Fruit fly (Drosophila melanogaster): Measurements from ENCODE around the gene CG33700.

The CG33700 gene

DNA sequence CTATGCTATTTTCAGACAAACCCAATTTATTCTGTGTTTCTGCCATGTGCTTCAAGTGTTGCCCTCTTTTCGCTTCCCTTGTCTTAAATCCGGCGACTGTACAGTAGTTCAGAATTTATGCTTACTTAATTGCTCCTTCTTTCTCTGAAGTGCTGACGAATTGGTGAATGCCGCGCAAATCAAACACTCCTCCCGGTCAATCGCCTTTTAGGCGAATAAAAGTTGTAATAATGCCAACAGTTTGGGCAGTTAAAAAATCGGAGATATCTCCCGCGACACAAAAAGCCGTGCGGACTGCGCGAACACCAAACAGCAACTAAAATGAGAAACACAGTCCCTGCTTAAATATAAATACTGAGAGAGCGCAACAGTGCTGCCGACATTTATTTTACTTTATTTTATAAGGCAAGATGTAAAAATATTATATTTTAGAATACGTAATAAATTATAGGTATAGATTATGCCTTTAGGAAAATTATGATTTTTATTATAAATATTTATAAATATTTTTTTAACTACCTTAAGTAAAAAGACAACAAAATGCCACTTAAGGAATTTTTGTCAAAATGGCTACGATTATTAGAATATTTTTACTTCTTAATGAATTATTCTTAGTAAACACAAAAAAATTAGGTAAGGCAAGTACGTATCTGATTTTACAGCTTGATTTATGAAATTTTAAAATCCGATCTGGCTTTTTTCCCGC lies 20.2 kb downstream of the CG33700 start, which contains the start of gene path (continued):
- TF ChIP-seq pan (optimal IDR thresholded peaks at IDR 0.05), result no peak
- peak in 1 of 2 experiments; percentile 10 for TF ChIP-seq pan (GFP tag; optimal IDR thresholded peaks at IDR 0.05 in 1 of 2, IDR thresholded peaks at IDR 0.05 in 1 of 2)
- peak; percentile 15 for TF ChIP-seq ind (GFP tag; optimal IDR thresholded peaks at IDR 0.05)
- no peak for TF ChIP-seq CG14860 (GFP tag; IDR thresholded peaks at IDR 0.05; ENCODE audit: partially characterized antibody)
- TF ChIP-seq lola (GFP tag; optimal IDR thresholded peaks at IDR 0.05), result peak in 1 of 3 experiments; percentile 39
- no peak for TF ChIP-seq yki (optimal IDR thresholded peaks at IDR 0.05)
- TF ChIP-seq CTCF (GFP tag; optimal IDR thresholded peaks at IDR 0.05), result no peak
- TF ChIP-seq Xbp1 (GFP tag; optimal IDR thresholded peaks at IDR 0.05), result no peak
- TF ChIP-seq dpn (GFP tag; optimal IDR thresholded peaks at IDR 0.05), result no peak
- TF ChIP-seq Max (GFP tag; optimal IDR thresholded peaks at IDR 0.05), result peak; percentile 43
- TF ChIP-seq lmd (GFP tag; IDR thresholded peaks at IDR 0.05), result no peak
- peak in 1 of 2 experiments; percentile 55 for TF ChIP-seq Hr51 (GFP tag; optimal IDR thresholded peaks at IDR 0.05)
- TF ChIP-seq CG17802 (tag; optimal IDR thresholded peaks at IDR 0.05), result no peak
- TF ChIP-seq CG1024 (GFP tag; IDR thresholded peaks at IDR 0.05), result no peak
- no peak; the same call in 1 of the 2 replicates for TF ChIP-seq ap (GFP tag; IDR thresholded peaks at IDR 0.05)
- peak; percentile 26 for TF ChIP-seq PHDP (tag; optimal IDR thresholded peaks at IDR 0.05)
- peak; percentile 55 for TF ChIP-seq CG12391 (tag; optimal IDR thresholded peaks at IDR 0.05)

DNA sequence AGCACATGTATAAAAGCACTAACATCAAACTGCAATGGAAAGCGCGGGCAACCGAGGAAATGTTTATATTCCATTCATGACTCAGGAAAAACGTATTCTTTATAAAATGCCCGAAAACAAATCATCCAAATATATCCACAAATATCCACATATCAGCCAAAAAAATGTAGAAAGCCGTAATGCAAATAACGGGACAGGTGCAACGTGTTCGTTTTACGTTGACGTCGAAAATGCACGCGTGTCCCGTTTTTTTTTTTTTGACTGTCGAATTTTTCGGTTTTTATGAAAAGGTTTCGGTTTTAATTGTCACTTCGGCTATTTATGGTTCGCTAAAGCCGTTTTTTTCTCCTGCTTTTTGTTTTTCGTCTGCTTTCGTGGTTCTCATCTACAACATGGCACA lies 20.8 kb downstream of the CG33700 start:
- peak; percentile 52 for TF ChIP-seq CG9437 (GFP tag; optimal IDR thresholded peaks at IDR 0.05)
- no peak for TF ChIP-seq CG14667 (GFP tag; IDR thresholded peaks at IDR 0.05)
- TF ChIP-seq CG4707 (GFP tag; optimal IDR thresholded peaks at IDR 0.05), result no peak
- peak in 1 of 2 experiments; percentile 55 for TF ChIP-seq eve (GFP tag; optimal IDR thresholded peaks at IDR 0.05)
- no peak for TF ChIP-seq CG12659 (GFP tag; optimal IDR thresholded peaks at IDR 0.05)

DNA sequence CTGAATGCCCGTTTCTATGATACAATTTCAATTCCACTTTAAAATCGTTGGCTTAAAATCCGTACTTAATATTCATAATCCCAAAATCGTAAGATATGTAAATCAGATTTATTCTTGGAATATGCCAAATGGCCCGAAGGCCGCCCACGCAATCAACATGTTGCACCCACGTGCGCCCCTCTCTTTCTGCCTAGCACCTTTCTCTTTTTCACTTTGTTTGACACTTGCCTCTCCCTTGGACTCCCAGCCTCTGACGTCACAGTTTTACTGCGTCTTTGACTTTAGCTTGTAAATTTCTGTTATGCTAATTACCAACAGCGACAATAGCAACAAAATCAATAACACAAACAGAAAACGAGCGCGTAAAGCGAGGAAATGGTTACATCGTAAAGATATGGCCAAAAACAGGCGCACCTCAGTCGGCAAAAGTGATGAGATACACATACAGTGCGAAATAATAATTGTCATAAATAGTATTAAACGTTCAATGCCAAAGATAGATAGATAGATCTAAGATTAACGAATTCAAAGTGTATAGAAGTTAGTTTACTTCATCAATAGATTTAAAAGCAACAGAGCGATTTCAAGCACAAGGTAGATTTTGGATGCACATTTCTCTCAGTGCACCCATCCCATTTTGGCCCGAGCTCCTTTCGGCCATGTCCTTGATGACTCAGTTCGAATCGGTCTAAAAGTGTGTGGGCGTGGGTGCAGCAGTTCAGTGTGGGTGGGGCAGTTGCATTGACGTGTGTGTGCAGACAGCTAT lies 21.6 kb downstream of the CG33700 start:
- peak; percentile 40 for TF ChIP-seq cwo (GFP tag; optimal IDR thresholded peaks at IDR 0.05)
- TF ChIP-seq BtbVII (GFP tag; optimal IDR thresholded peaks at IDR 0.05), result peak; percentile 31
- TF ChIP-seq onecut (GFP tag; IDR thresholded peaks at IDR 0.05), result peak; percentile 52; the same call in 1 of the 2 replicates
- TF ChIP-seq CG2712 (tag; optimal IDR thresholded peaks at IDR 0.05), result peak; percentile 14
- no peak for TF ChIP-seq al (GFP tag; IDR thresholded peaks at IDR 0.05)
- 0 out of 2 replicates have a peak, but pooled peaks have one; percentile 31 for TF ChIP-seq Rfx (GFP tag; IDR thresholded peaks at IDR 0.05)
- no peak for TF ChIP-seq CG7963 (GFP tag; IDR thresholded peaks at IDR 0.05; ENCODE audit: partially characterized antibody)
- peak; percentile 30 for TF ChIP-seq CG1233 (GFP tag; optimal IDR thresholded peaks at IDR 0.05)
- no peak for TF ChIP-seq D19B (GFP tag; optimal IDR thresholded peaks at IDR 0.05)
- peak; percentile 30 for TF ChIP-seq twi (tag; optimal IDR thresholded peaks at IDR 0.05)
- peak; percentile 10 for TF ChIP-seq bab2 (GFP tag; optimal IDR thresholded peaks at IDR 0.05)
- TF ChIP-seq phol (tag; optimal IDR thresholded peaks at IDR 0.05), result peak; percentile 15
- TF ChIP-seq Xrp1 (GFP tag; IDR thresholded peaks at IDR 0.05), result peak; percentile 24; the same call in 1 of the 2 replicates
- peak; percentile 8 for TF ChIP-seq bcd (GFP tag; optimal IDR thresholded peaks at IDR 0.05)
- peak; percentile 10 for TF ChIP-seq CG17829 (tag; optimal IDR thresholded peaks at IDR 0.05)
- no peak for TF ChIP-seq exex (tag; optimal IDR thresholded peaks at IDR 0.05)
- TF ChIP-seq scrt (GFP tag; optimal IDR thresholded peaks at IDR 0.05), result peak; percentile 58
- no peak for TF ChIP-seq CG4282 (GFP tag; optimal IDR thresholded peaks at IDR 0.05)
- no peak for TF ChIP-seq prd (optimal IDR thresholded peaks at IDR 0.05)
- peak; percentile 49; the same call in 1 of the 3 replicates for TF ChIP-seq prd (GFP tag; IDR thresholded peaks at IDR 0.05)
- 0 out of 3 replicates have a peak, but pooled peaks have one; percentile 16 for TF ChIP-seq zfh1 (GFP tag; IDR thresholded peaks at IDR 0.05)
- no peak for TF ChIP-seq en (GFP tag; optimal IDR thresholded peaks at IDR 0.05)
- peak; percentile 37 for TF ChIP-seq CG2678 (tag; optimal IDR thresholded peaks at IDR 0.05)
- peak in 1 of 2 experiments; percentile 32 for TF ChIP-seq Pdp1 (GFP tag; optimal IDR thresholded peaks at IDR 0.05)

All from whole organism, embryonic.